Fruit fly (Drosophila melanogaster) whole organism: ENCODE measurements around the gene CG7650.

ENCODE experiments used
- CG8478 ChIP-seq: fragments of >200 bp; optimal IDR thresholded peaks from 2 replicates; lab custom pipeline; 2018; ENCODE audit warnings: inconsistent platforms
- Dll ChIP-seq: fragments of >200 bp; optimal IDR thresholded peaks from 2 replicates; lab custom pipeline; 2017
- pan ChIP-seq: fragments of >200 bp; optimal IDR thresholded peaks from 2 replicates; lab custom pipeline; 2017
- usp ChIP-seq: fragments of >200 bp; optimal IDR thresholded peaks from 2 replicates; lab custom pipeline; 2017; ENCODE audit warnings: missing biosample characterization, missing genetic modification characterization, mixed read lengths

- TF ChIP-seq CG8478 (lab: Kevin White, UChicago) (no peak), Dll (lab: Kevin White, UChicago) (no peak), usp (no peak), pan (lab: Kevin White, UChicago) (no peak)
These were observed 31.4 kb upstream of the CG7650 start for dm6 chr3L:15641590-15642019.
